Worm (Caenorhabditis elegans): ENCODE results near the gene sdz-38.

The sdz-38 gene

ce11 chrII:10001065-10001464 lies 19.4 kb upstream of the sdz-38 start, which contains the start of gene nlt-1 (continued):
- TF ChIP-seq Y53F4B.3 (GFP tag; IDR thresholded peaks at IDR 0.05) (no peak), atf-7 (tag; optimal IDR thresholded peaks at IDR 0.05) (peak; percentile 16)

- TF ChIP-seq F33H1.4 (GFP tag; IDR thresholded peaks at IDR 0.05) (no peak), D2030.7 (GFP tag; IDR thresholded peaks at IDR 0.05) (no peak), F49E8.2 (tag; optimal IDR thresholded peaks at IDR 0.05; ENCODE audit: insufficient read depth) (no peak), nfyb-1 (GFP tag; IDR thresholded peaks at IDR 0.05) (no peak), F57C9.4 (tag; optimal IDR thresholded peaks at IDR 0.05) (no peak), zfh-2 (GFP tag; conservative IDR thresholded peaks at IDR 0.05) (no peak), F37B4.10 (GFP tag; IDR thresholded peaks at IDR 0.05) (no peak)
These were observed 13.0 kb upstream of the sdz-38 start for ce11 chrII:9994679-9995078.

ce11 chrII:9992474-9992873 lies 10.8 kb upstream of the sdz-38 start:
- no peak for TF ChIP-seq Y53G8AR.9 (GFP tag; conservative IDR thresholded peaks at IDR 0.05)
- no peak for TF ChIP-seq Y79H2A.3 (GFP tag; conservative IDR thresholded peaks at IDR 0.05)
- no peak for TF ChIP-seq hlh-26 (GFP tag; conservative IDR thresholded peaks at IDR 0.05)
- TF ChIP-seq repo-1 (tag; optimal IDR thresholded peaks at IDR 0.05) = no peak
- TF ChIP-seq nhr-80 (tag; optimal IDR thresholded peaks at IDR 0.05) = no peak
- TF ChIP-seq B0019.2 (GFP tag; conservative IDR thresholded peaks at IDR 0.05) = no peak
- TF ChIP-seq mel-28 (tag; optimal IDR thresholded peaks at IDR 0.05; ENCODE audit: borderline replicate concordance) = no peak
- TF ChIP-seq rec-8 (tag; optimal IDR thresholded peaks at IDR 0.05) = no peak
- TF ChIP-seq nhr-27 (tag; optimal IDR thresholded peaks at IDR 0.05) = no peak
- TF ChIP-seq madf-6 (GFP tag; IDR thresholded peaks at IDR 0.05) = no peak
- TF ChIP-seq unc-130 (GFP tag; optimal IDR thresholded peaks at IDR 0.05) = no peak
- no peak for TF ChIP-seq nhr-179 (tag; optimal IDR thresholded peaks at IDR 0.05)
- no peak for TF ChIP-seq cebp-2 (GFP tag; IDR thresholded peaks at IDR 0.05)
- TF ChIP-seq snpc-1.3 (tag; optimal IDR thresholded peaks at IDR 0.05; ENCODE audit: insufficient read depth) = no peak
- no peak for TF ChIP-seq nfya-1 (tag; optimal IDR thresholded peaks at IDR 0.05; ENCODE audit: borderline replicate concordance, insufficient read depth)
- TF ChIP-seq ztf-22 (GFP tag; optimal IDR thresholded peaks at IDR 0.05) = no peak
- TF ChIP-seq somi-1 (GFP tag; optimal IDR thresholded peaks at IDR 0.05) = no peak
- TF ChIP-seq F37B4.10 (GFP tag; IDR thresholded peaks at IDR 0.05) = no peak
- no peak for TF ChIP-seq hmg-1.2 (GFP tag; IDR thresholded peaks at IDR 0.05)
- TF ChIP-seq pha-4 (tag; optimal IDR thresholded peaks at IDR 0.05) = no peak

- TF ChIP-seq snpc-1.3 (tag; optimal IDR thresholded peaks at IDR 0.05; ENCODE audit: insufficient read depth) = no peak
These were observed 9.2 kb upstream of the sdz-38 start, which contains the start of gene lec-3 for ce11 chrII:9990812-9991211. lec-3 (plus strand) TSS chrII:9991112.

DNA sequence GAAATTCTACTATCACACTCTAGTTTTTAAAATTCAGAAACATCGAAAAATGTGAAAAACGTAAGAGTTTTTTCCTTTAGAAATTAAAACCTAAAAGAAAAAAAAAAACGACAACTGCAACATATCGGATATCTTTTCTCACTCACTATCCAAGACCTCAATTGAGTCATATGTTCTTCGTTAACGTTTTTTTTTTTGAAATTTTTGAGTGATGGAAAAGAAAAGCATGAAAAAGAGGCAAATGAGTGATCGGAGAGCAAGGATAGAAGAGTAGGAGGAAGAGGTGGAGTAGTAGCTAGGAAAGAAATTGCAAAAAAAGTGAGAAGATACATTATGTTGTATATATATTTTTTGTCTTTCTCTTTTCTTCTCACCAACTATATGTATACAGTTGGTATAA lies 7.9 kb upstream of the sdz-38 start:
- TF ChIP-seq ztf-22 (GFP tag; optimal IDR thresholded peaks at IDR 0.05) = no peak
- TF ChIP-seq sptf-2 (GFP tag; optimal IDR thresholded peaks at IDR 0.05) = no peak

DNA sequence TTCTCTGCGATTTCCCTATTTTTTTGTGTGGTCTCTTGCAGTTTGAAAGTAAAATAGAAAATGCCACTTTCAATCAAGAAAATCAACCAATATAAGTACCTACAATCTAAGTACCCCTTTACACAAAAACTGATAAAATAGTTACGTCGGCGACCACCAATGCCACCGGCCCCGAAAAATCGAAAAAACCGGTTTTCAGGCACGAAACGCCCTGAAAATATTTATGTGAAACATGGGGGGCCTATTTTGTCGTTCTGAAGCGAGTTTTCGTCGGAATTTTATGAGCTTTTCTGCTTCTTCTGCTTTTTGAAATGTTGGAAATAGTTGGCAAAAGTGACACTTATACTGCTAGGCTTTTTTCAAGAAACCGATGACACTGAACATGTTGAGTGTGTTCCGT lies 7.0 kb upstream of the sdz-38 start:
- TF ChIP-seq Y67H2A.10 (GFP tag; conservative IDR thresholded peaks at IDR 0.05) (no peak), nhr-179 (tag; optimal IDR thresholded peaks at IDR 0.05) (no peak), hlh-26 (GFP tag; conservative IDR thresholded peaks at IDR 0.05) (no peak), dpff-1 (tag; optimal IDR thresholded peaks at IDR 0.05) (no peak), tbp1 (GFP tag; optimal IDR thresholded peaks at IDR 0.05) (no peak), hlh-12 (tag; optimal IDR thresholded peaks at IDR 0.05) (no peak), snpc-1.3 (tag; optimal IDR thresholded peaks at IDR 0.05; ENCODE audit: insufficient read depth) (no peak), pha-4 (tag; optimal IDR thresholded peaks at IDR 0.05) (no peak), ZK185.1 (tag; optimal IDR thresholded peaks at IDR 0.05; ENCODE audit: poor library complexity, severe bottlenecking) (no peak)
